Worm (Caenorhabditis elegans) whole organism, L2 larva: ENCODE measurements around the gene cest-26.

ENCODE experiments used
- C34F6.9 ChIP-seq: fragments of 150-350 bp; optimal IDR thresholded peaks from 2 replicates; lab custom pipeline; 2014; ENCODE audit warnings: missing biosample characterization, missing genetic modification characterization
- F13H6.1 ChIP-seq: sonication (generic microtip); optimal IDR thresholded peaks from 2 replicates; lab custom pipeline; 2016; ENCODE audit warnings: missing genetic modification characterization, missing compliant biosample characterization
- ceh-82 ChIP-seq: fragments of 150-350 bp; optimal IDR thresholded peaks from 2 replicates; lab custom pipeline; 2014; ENCODE audit warnings: missing biosample characterization, missing genetic modification characterization
- crh-2 ChIP-seq: sonication (generic microtip); optimal IDR thresholded peaks from 2 replicates; lab custom pipeline; 2017; ENCODE audit warnings: missing biosample characterization, missing genetic modification characterization
- lin-13 ChIP-seq: fragments of 150-350 bp; optimal IDR thresholded peaks from 2 replicates; lab custom pipeline; 2014; ENCODE audit warnings: missing biosample characterization, missing genetic modification reagents, missing genetic modification characterization
- lin-39 ChIP-seq: fragments of 150-350 bp; optimal IDR thresholded peaks from 2 replicates; lab custom pipeline; 2014; ENCODE audit warnings: missing biosample characterization, missing genetic modification reagents, missing genetic modification characterization
- mdl-1 ChIP-seq, 2 experiments: fragments of 150-350 bp in 1 of 2; sonication (generic microtip) in 1 of 2; optimal IDR thresholded peaks; 2 replicates each; lab custom pipeline; 2017; ENCODE audit warnings: missing biosample characterization in 2 of 2, missing genetic modification characterization in 2 of 2
- nhr-11 ChIP-seq: fragments of 150-350 bp; optimal IDR thresholded peaks from 2 replicates; lab custom pipeline; 2014; ENCODE audit warnings: missing biosample characterization, missing genetic modification characterization
- nhr-12 ChIP-seq: fragments of 150-350 bp; optimal IDR thresholded peaks from 2 replicates; lab custom pipeline; 2014; ENCODE audit warnings: missing biosample characterization, missing genetic modification characterization
- skn-1 ChIP-seq: sonication (generic microtip); optimal IDR thresholded peaks from 2 replicates; lab custom pipeline; 2017; ENCODE audit warnings: missing biosample characterization, missing genetic modification characterization
- snpc-4 ChIP-seq: fragments of 150-350 bp; optimal IDR thresholded peaks from 2 replicates; lab custom pipeline; 2014; ENCODE audit warnings: missing biosample characterization, missing genetic modification characterization
- unc-39 ChIP-seq: fragments of 150-350 bp; optimal IDR thresholded peaks from 2 replicates; lab custom pipeline; 2014; ENCODE audit warnings: missing biosample characterization, missing genetic modification characterization
- unc-62 ChIP-seq: fragments of 150-350 bp; optimal IDR thresholded peaks from 2 replicates; lab custom pipeline; 2014; ENCODE audit warnings: missing biosample characterization, missing genetic modification reagents, missing genetic modification characterization
- ztf-11 ChIP-seq: sonication (generic microtip); optimal IDR thresholded peaks from 2 replicates; lab custom pipeline; 2017; ENCODE audit warnings: missing biosample characterization, missing genetic modification characterization

DNA sequence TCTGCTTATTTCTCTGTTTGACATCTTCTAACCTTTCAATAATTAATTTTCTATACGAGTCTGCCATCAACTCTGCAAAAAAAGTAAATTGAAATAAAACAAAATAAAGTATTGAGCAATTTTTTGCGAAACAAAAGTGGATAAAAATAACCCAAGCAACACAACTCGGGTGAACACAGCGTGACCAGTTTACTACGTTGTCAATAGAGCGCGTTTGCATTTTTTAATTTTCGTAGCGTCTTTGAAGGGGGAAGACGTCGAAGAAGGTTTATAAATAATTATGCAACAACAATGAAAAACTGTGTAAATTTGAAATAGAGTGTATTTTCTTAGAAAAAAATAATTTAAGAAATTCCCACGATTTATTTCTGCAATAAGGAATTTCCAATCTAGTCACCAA lies 24.9 kb upstream of the cest-26 start, which contains the start of gene atg-16.1:
- peak; percentile 79 for TF ChIP-seq C34F6.9
- peak; percentile 43 for TF ChIP-seq F13H6.1 (tag; lab: Kevin White, UChicago)
- TF ChIP-seq unc-62 (GFP tag; lab: Kevin White, UChicago), result no peak
- peak; percentile 13 for TF ChIP-seq snpc-4
- TF ChIP-seq skn-1 (tag; lab: Kevin White, UChicago), result no peak
- TF ChIP-seq crh-2 (tag; lab: Kevin White, UChicago), result peak; percentile 67
- TF ChIP-seq mdl-1 (tag; optimal IDR thresholded peaks at IDR 0.05; lab: Kevin White, UChicago), result no peak
- no peak for TF ChIP-seq ceh-82 (tag; lab: Kevin White, UChicago)
- no peak for TF ChIP-seq nhr-12 (tag; lab: Kevin White, UChicago)
- no peak for TF ChIP-seq lin-39
- TF ChIP-seq ztf-11 (tag; lab: Kevin White, UChicago), result no peak
- TF ChIP-seq unc-39 (tag; lab: Kevin White, UChicago), result no peak
- no peak for TF ChIP-seq nhr-11 (tag; lab: Kevin White, UChicago)
- TF ChIP-seq lin-13 (GFP tag; lab: Kevin White, UChicago), result peak; percentile 38
